Worm (Caenorhabditis elegans) whole organism, L1 larva: ENCODE results near the gene F54D12.8.

Source experiments
- C16A3.4 ChIP-seq: fragments of 150-350 bp; optimal IDR thresholded peaks from 2 replicates; lab custom pipeline; 2014; ENCODE audit warnings: missing biosample characterization, missing genetic modification characterization
- F16B12.6 ChIP-seq: fragments of 150-350 bp; optimal IDR thresholded peaks from 2 replicates; lab custom pipeline; 2014; ENCODE audit warnings: missing biosample characterization, missing genetic modification characterization
- Y116A8C.19 ChIP-seq: sonication (generic microtip); optimal IDR thresholded peaks from 2 replicates; lab custom pipeline; 2016; ENCODE audit warnings: missing compliant biosample characterization, missing genetic modification characterization, borderline replicate concordance
- blmp-1 ChIP-seq: fragments of 150-350 bp; optimal IDR thresholded peaks from 2 replicates; lab custom pipeline; 2014; ENCODE audit warnings: missing biosample characterization, missing genetic modification characterization
- ceh-8 ChIP-seq: fragments of 200-800 bp; sonication (Bioruptor generic); optimal IDR thresholded peaks from 2 replicates; lab custom pipeline; 2018; ENCODE audit warnings: mild to moderate bottlenecking, missing genetic modification characterization, moderate library complexity, missing compliant biosample characterization
- ceh-82 ChIP-seq, 3 experiments: fragments of 150-350 bp in 1 of 3; sonication (generic microtip) in 2 of 3; optimal IDR thresholded peaks; 2 replicates each; lab custom pipeline; 2014 to 2017; ENCODE audit warnings: missing biosample characterization in 3 of 3, missing genetic modification characterization in 3 of 3
- ces-1 ChIP-seq: fragments of 150-350 bp; optimal IDR thresholded peaks from 2 replicates; lab custom pipeline; 2014; ENCODE audit warnings: missing biosample characterization, missing genetic modification reagents, missing genetic modification characterization
- dpl-1 ChIP-seq, 3 experiments: fragments of 150-350 bp in 2 of 3; sonication (generic microtip) in 1 of 3; optimal IDR thresholded peaks; 2 replicates each; lab custom pipeline; 2014 to 2017; ENCODE audit warnings: missing biosample characterization in 3 of 3, missing genetic modification characterization in 3 of 3, missing genetic modification reagents in 3 of 3
- efl-1 ChIP-seq, 4 experiments: fragments of 150-350 bp; optimal IDR thresholded peaks in 3 of 4; peaks in 1 of 4; 1 replicate in 1 of 4; 2 replicates in 3 of 4; lab custom pipeline; 2014; ENCODE audit warnings: missing biosample characterization in 2 of 4, missing genetic modification characterization in 2 of 4, missing genetic modification reagents in 2 of 4
- egl-13 ChIP-seq: sonication (generic microtip); optimal IDR thresholded peaks from 2 replicates; lab custom pipeline; 2016; ENCODE audit warnings: missing genotype, missing genetic modification reagents, missing genetic modification characterization, missing compliant biosample characterization
- egl-27 ChIP-seq, 2 experiments: fragments of 150-350 bp in 1 of 2; sonication (generic microtip); optimal IDR thresholded peaks; 3 replicates each; lab custom pipeline; 2017 to 2018; ENCODE audit warnings: missing biosample characterization in 2 of 2, missing genetic modification characterization in 2 of 2, missing genetic modification reagents in 2 of 2
- elt-3 ChIP-seq, 6 experiments: fragments of 150-350 bp in 1 of 6; sonication (generic microtip); optimal IDR thresholded peaks; 2 replicates each; lab custom pipeline; 2017 to 2018; ENCODE audit warnings: missing biosample characterization in 6 of 6, missing genetic modification characterization in 6 of 6, inconsistent platforms in 1 of 6
- fkh-10 ChIP-seq: sonication (generic microtip); optimal IDR thresholded peaks from 2 replicates; lab custom pipeline; 2017; ENCODE audit warnings: missing biosample characterization, missing genetic modification reagents, missing genetic modification characterization
- hpl-2 ChIP-seq: fragments of 150-350 bp; optimal IDR thresholded peaks from 2 replicates; lab custom pipeline; 2014; ENCODE audit warnings: missing biosample characterization, missing genetic modification reagents, missing genetic modification characterization
- isw-1 ChIP-seq: fragments of 200-800 bp; sonication (Bioruptor generic); IDR thresholded peaks from 2 replicates; pipeline ENCODE4 v1.3.6; 2022; ENCODE audit warnings: missing genetic modification characterization, missing compliant biosample characterization
- lin-13 ChIP-seq: fragments of 150-350 bp; optimal IDR thresholded peaks from 2 replicates; lab custom pipeline; 2014; ENCODE audit warnings: missing biosample characterization, missing genetic modification reagents, missing genetic modification characterization
- lin-15B ChIP-seq: fragments of 150-350 bp; sonication (generic microtip); optimal IDR thresholded peaks from 3 replicates; lab custom pipeline; 2014; ENCODE audit warnings: missing biosample characterization, missing genetic modification characterization
- lin-35 ChIP-seq, 2 experiments: fragments of 150-350 bp; optimal IDR thresholded peaks; 2 replicates each; lab custom pipeline; 2014; ENCODE audit warnings: missing biosample characterization in 2 of 2, missing genetic modification characterization in 2 of 2, missing genetic modification reagents in 2 of 2
- lin-39 ChIP-seq: fragments of 150-350 bp; optimal IDR thresholded peaks from 2 replicates; lab custom pipeline; 2014; ENCODE audit warnings: missing biosample characterization, missing genetic modification reagents, missing genetic modification characterization
- lir-3 ChIP-seq: sonication (generic microtip); optimal IDR thresholded peaks from 2 replicates; lab custom pipeline; 2016; ENCODE audit warnings: mild to moderate bottlenecking, missing genetic modification characterization, moderate library complexity, missing compliant biosample characterization; ENCODE audit not compliant: poor library complexity
- lsy-2 ChIP-seq, 2 experiments: fragments of 150-350 bp; optimal IDR thresholded peaks; 2 replicates each; lab custom pipeline; 2014; ENCODE audit warnings: missing biosample characterization in 2 of 2, missing genetic modification characterization in 2 of 2
- mdl-1 ChIP-seq, 2 experiments: fragments of 150-350 bp; optimal IDR thresholded peaks; 2 replicates each; lab custom pipeline; 2014 to 2017; ENCODE audit warnings: missing biosample characterization in 2 of 2, missing genetic modification characterization in 2 of 2, inconsistent platforms in 1 of 2
- mef-2 ChIP-seq: fragments of 150-350 bp; optimal IDR thresholded peaks from 2 replicates; lab custom pipeline; 2014; ENCODE audit warnings: missing biosample characterization, missing genetic modification characterization
- mep-1 ChIP-seq: fragments of 150-350 bp; optimal IDR thresholded peaks from 2 replicates; lab custom pipeline; 2014; ENCODE audit warnings: missing biosample characterization, missing genetic modification characterization
- nhr-12 ChIP-seq: sonication (generic microtip); optimal IDR thresholded peaks from 2 replicates; lab custom pipeline; 2017; ENCODE audit warnings: missing biosample characterization, missing genetic modification characterization
- nhr-20 ChIP-seq: sonication (generic microtip); optimal IDR thresholded peaks from 2 replicates; lab custom pipeline; 2016; ENCODE audit warnings: mild to moderate bottlenecking, missing genetic modification characterization, missing compliant biosample characterization
- nhr-47 ChIP-seq: sonication (generic microtip); optimal IDR thresholded peaks from 2 replicates; lab custom pipeline; 2016; ENCODE audit warnings: mild to moderate bottlenecking, missing genetic modification characterization, moderate library complexity, missing compliant biosample characterization
- nhr-76 ChIP-seq: sonication (generic microtip); optimal IDR thresholded peaks from 2 replicates; lab custom pipeline; 2017; ENCODE audit warnings: missing biosample characterization, missing genetic modification characterization
- nhr-77 ChIP-seq: fragments of 150-350 bp; optimal IDR thresholded peaks from 2 replicates; lab custom pipeline; 2014; ENCODE audit warnings: missing biosample characterization, missing genetic modification characterization
- nhr-84 ChIP-seq: sonication (generic microtip); optimal IDR thresholded peaks from 2 replicates; lab custom pipeline; 2017; ENCODE audit warnings: missing biosample characterization, missing genetic modification characterization
- nhr-85 ChIP-seq: sonication (generic microtip); peaks from one replicate; lab custom pipeline; 2016; ENCODE audit warnings: missing genetic modification characterization, inconsistent platforms, missing compliant biosample characterization
- nhr-90 ChIP-seq: sonication (generic microtip); optimal IDR thresholded peaks from 2 replicates; lab custom pipeline; 2016; ENCODE audit warnings: mild to moderate bottlenecking, missing genetic modification characterization, missing compliant biosample characterization; ENCODE audit not compliant: poor library complexity
- pag-3 ChIP-seq: sonication (generic microtip); optimal IDR thresholded peaks from 2 replicates; lab custom pipeline; 2017; ENCODE audit warnings: missing genetic modification characterization, mild to moderate bottlenecking, missing compliant biosample characterization, antibody characterized with exemption, borderline replicate concordance; ENCODE audit not compliant: insufficient read depth
- pax-3 ChIP-seq: fragments of 200-800 bp; sonication (Bioruptor generic); optimal IDR thresholded peaks from 2 replicates; lab custom pipeline; 2018; ENCODE audit warnings: mild to moderate bottlenecking, missing genetic modification characterization, moderate library complexity, missing compliant biosample characterization
- pqm-1 ChIP-seq: sonication (generic microtip); optimal IDR thresholded peaks from 3 replicates; lab custom pipeline; 2017; ENCODE audit warnings: missing biosample characterization, missing genetic modification characterization
- rnt-1 ChIP-seq: sonication (generic microtip); optimal IDR thresholded peaks from 2 replicates; lab custom pipeline; 2016; ENCODE audit warnings: mild to moderate bottlenecking, missing genetic modification characterization, moderate library complexity, missing compliant biosample characterization
- skn-1 ChIP-seq: fragments of 150-350 bp; optimal IDR thresholded peaks from 2 replicates; lab custom pipeline; 2014; ENCODE audit warnings: missing biosample characterization, missing genetic modification characterization
- snu-23 ChIP-seq: sonication (generic microtip); optimal IDR thresholded peaks from 2 replicates; lab custom pipeline; 2016; ENCODE audit warnings: missing genetic modification characterization, missing compliant biosample characterization
- sox-4 ChIP-seq: sonication (generic microtip); optimal IDR thresholded peaks from 2 replicates; lab custom pipeline; 2016; ENCODE audit warnings: missing genetic modification characterization, missing compliant biosample characterization
- swsn-7 ChIP-seq: sonication (generic microtip); optimal IDR thresholded peaks from 2 replicates; lab custom pipeline; 2016; ENCODE audit warnings: missing genetic modification characterization, missing compliant biosample characterization
- tbx-2 ChIP-seq: sonication (generic microtip); optimal IDR thresholded peaks from 2 replicates; lab custom pipeline; 2016; ENCODE audit warnings: missing genetic modification characterization, missing compliant biosample characterization
- tlp-1 ChIP-seq: fragments of 150-350 bp; optimal IDR thresholded peaks from 2 replicates; lab custom pipeline; 2014; ENCODE audit warnings: missing biosample characterization, missing genetic modification characterization
- unc-130 ChIP-seq: fragments of 150-350 bp; optimal IDR thresholded peaks from 2 replicates; lab custom pipeline; 2017; ENCODE audit warnings: missing biosample characterization, missing genetic modification characterization, inconsistent platforms
- unc-86 ChIP-seq: sonication (generic microtip); optimal IDR thresholded peaks from 2 replicates; lab custom pipeline; 2016; ENCODE audit warnings: missing genetic modification characterization, missing compliant biosample characterization
- xbp-1 ChIP-seq: sonication (generic microtip); optimal IDR thresholded peaks from 2 replicates; lab custom pipeline; 2016; ENCODE audit warnings: missing genetic modification characterization, missing compliant biosample characterization
- zip-4 ChIP-seq: fragments of 200-800 bp; sonication (Bioruptor generic); optimal IDR thresholded peaks from 2 replicates; lab custom pipeline; 2018; ENCODE audit warnings: mild to moderate bottlenecking, missing genetic modification characterization, moderate library complexity, missing compliant biosample characterization

Gene F54D12.8

ce11 chrII:1437449-1438335, 39.9 kb upstream of the F54D12.8 start, which contains the start of gene nol-6:
nol-6 (minus strand) TSS chrII:1437499.
- TF ChIP-seq rnt-1 (tag; lab: Kevin White, UChicago): no peak
- peak; percentile 9 for TF ChIP-seq nhr-77
- TF ChIP-seq nhr-85 (tag; lab: Kevin White, UChicago): peak; percentile 56
- TF ChIP-seq pax-3 (tag; lab: Kevin White, UChicago): no peak
- TF ChIP-seq unc-130 (tag; lab: Kevin White, UChicago): peak; percentile 19
- TF ChIP-seq nhr-84 (tag; lab: Kevin White, UChicago): no peak
- TF ChIP-seq nhr-20: peak; percentile 67
- peak; percentile 82 to 94 (median 92) for TF ChIP-seq dpl-1 (GFP tag; optimal IDR thresholded peaks at IDR 0.05; lab: Kevin White, UChicago)
- TF ChIP-seq isw-1 (GFP tag; lab: Robert Waterston, UW): peak; percentile 39
- TF ChIP-seq zip-4 (GFP tag; lab: Kevin White, UChicago): no peak
- no peak for TF ChIP-seq C16A3.4
- TF ChIP-seq unc-86: no peak
- peak; percentile 92 to 93 for TF ChIP-seq efl-1 (optimal IDR thresholded peaks at IDR 0.05; lab: Kevin White, UChicago)
- TF ChIP-seq efl-1 (GFP tag; optimal IDR thresholded peaks at IDR 0.05 in 1 of 2; lab: Kevin White, UChicago): peak; percentile 92 to 99
- no peak for TF ChIP-seq nhr-12
- TF ChIP-seq snu-23 (GFP tag; lab: Kevin White, UChicago): peak; percentile 53
- no peak for TF ChIP-seq egl-13
- no peak for TF ChIP-seq Y116A8C.19 (tag; lab: Kevin White, UChicago)
- TF ChIP-seq swsn-7 (tag; lab: Kevin White, UChicago): peak; percentile 17
- peak; percentile 62 for TF ChIP-seq skn-1 (tag; lab: Kevin White, UChicago)
- peak; percentile 24 for TF ChIP-seq xbp-1 (tag; lab: Kevin White, UChicago)
- TF ChIP-seq lin-35 (GFP tag; optimal IDR thresholded peaks at IDR 0.05; lab: Kevin White, UChicago): peak; percentile 87 to 96
- peak; percentile 61 to 67 for TF ChIP-seq lsy-2 (tag; optimal IDR thresholded peaks at IDR 0.05; lab: Kevin White, UChicago)
- no peak for TF ChIP-seq lin-13 (GFP tag; lab: Kevin White, UChicago)
- peak; percentile 30 for TF ChIP-seq blmp-1 (tag; lab: Kevin White, UChicago)
- TF ChIP-seq lin-15B (tag; lab: Kevin White, UChicago): peak; percentile 26
- no peak for TF ChIP-seq nhr-76 (tag; lab: Kevin White, UChicago)
- peak; percentile 23 for TF ChIP-seq lin-39 (tag; lab: Kevin White, UChicago)
- peak in 2 of 3 experiments; percentile 6 to 47 for TF ChIP-seq ceh-82 (tag; optimal IDR thresholded peaks at IDR 0.05; lab: Kevin White, UChicago)
- TF ChIP-seq egl-27 (tag; optimal IDR thresholded peaks at IDR 0.05; lab: Kevin White, UChicago): no peak
- TF ChIP-seq tbx-2 (tag; lab: Kevin White, UChicago): peak; percentile 41
- no peak for TF ChIP-seq nhr-47
- peak; percentile 46 for TF ChIP-seq F16B12.6
- peak; percentile 12 for TF ChIP-seq nhr-90 (tag; lab: Kevin White, UChicago)
- TF ChIP-seq elt-3 (tag; optimal IDR thresholded peaks at IDR 0.05; lab: Kevin White, UChicago): peak in 1 of 6 experiments; percentile 13
- no peak for TF ChIP-seq lir-3 (tag; lab: Kevin White, UChicago)
- TF ChIP-seq sox-4: no peak
- peak in 1 of 2 experiments; percentile 10 for TF ChIP-seq mdl-1 (tag; optimal IDR thresholded peaks at IDR 0.05; lab: Kevin White, UChicago)

- no peak for TF ChIP-seq fkh-10 (GFP tag; lab: Kevin White, UChicago)
- TF ChIP-seq Y116A8C.19 (tag; lab: Kevin White, UChicago): no peak
- TF ChIP-seq tlp-1 (tag; lab: Kevin White, UChicago): no peak
- no peak for TF ChIP-seq pqm-1 (tag; lab: Kevin White, UChicago)
- no peak for TF ChIP-seq nhr-12
- no peak for TF ChIP-seq ces-1 (GFP tag; lab: Kevin White, UChicago)
- TF ChIP-seq hpl-2 (GFP tag; lab: Kevin White, UChicago): no peak
- TF ChIP-seq pag-3 (tag; lab: Kevin White, UChicago): no peak
- no peak for TF ChIP-seq pax-3 (tag; lab: Kevin White, UChicago)
- no peak for TF ChIP-seq nhr-84 (tag; lab: Kevin White, UChicago)
- no peak for TF ChIP-seq efl-1 (optimal IDR thresholded peaks at IDR 0.05; lab: Kevin White, UChicago)
- no peak for TF ChIP-seq efl-1 (GFP tag; optimal IDR thresholded peaks at IDR 0.05 in 1 of 2; lab: Kevin White, UChicago)
- TF ChIP-seq mef-2 (tag; lab: Kevin White, UChicago): no peak
- TF ChIP-seq lin-39 (tag; lab: Kevin White, UChicago): no peak
- no peak for TF ChIP-seq ceh-8 (GFP tag; lab: Kevin White, UChicago)
- no peak for TF ChIP-seq mep-1 (tag; lab: Kevin White, UChicago)
- no peak for TF ChIP-seq nhr-85 (tag; lab: Kevin White, UChicago)
These were observed 38.9 kb upstream of the F54D12.8 start for ce11 chrII:1436715-1437114.
